Worm (Caenorhabditis elegans) whole organism, L4 larva: Measurements from ENCODE around the gene Y73C8B.5.

ENCODE experiments used
- ama-1 ChIP-seq: fragments of 150-350 bp; optimal IDR thresholded peaks from 2 replicates; lab custom pipeline; 2014; ENCODE audit warnings: inconsistent platforms, mixed read lengths
- daf-16 ChIP-seq, 3 experiments: sonication (generic microtip); optimal IDR thresholded peaks; 2 replicates each; lab custom pipeline; 2016 to 2017; ENCODE audit warnings: missing genetic modification characterization in 3 of 3, missing genetic modification reagents in 3 of 3, mild to moderate bottlenecking in 2 of 3, missing compliant biosample characterization in 2 of 3, missing biosample characterization in 1 of 3, moderate library complexity in 1 of 3
- fos-1 ChIP-seq: fragments of 150-350 bp; optimal IDR thresholded peaks from 2 replicates; lab custom pipeline; 2014; ENCODE audit warnings: missing biosample characterization, missing genetic modification characterization
- gei-8 ChIP-seq: fragments of 200-800 bp; sonication (Bioruptor generic); optimal IDR thresholded peaks from 2 replicates; lab custom pipeline; 2018; ENCODE audit warnings: mild to moderate bottlenecking, missing genetic modification characterization, missing compliant biosample characterization
- hif-1 ChIP-seq, 2 experiments: sonication (generic microtip); optimal IDR thresholded peaks; 2 replicates each; lab custom pipeline; 2016 to 2017; ENCODE audit warnings: missing compliant biosample characterization in 2 of 2, missing genetic modification characterization in 2 of 2, missing genetic modification reagents in 2 of 2, missing genotype in 2 of 2, mild to moderate bottlenecking in 1 of 2
- nhr-25 ChIP-seq: sonication (generic microtip); optimal IDR thresholded peaks from 2 replicates; lab custom pipeline; 2017; ENCODE audit warnings: missing genetic modification characterization, mild to moderate bottlenecking, missing compliant biosample characterization, antibody characterized with exemption, moderate library complexity, borderline replicate concordance; ENCODE audit not compliant: insufficient read depth
- sdz-12 ChIP-seq: fragments of 200-800 bp; sonication (Bioruptor generic); optimal IDR thresholded peaks from 2 replicates; lab custom pipeline; 2018; ENCODE audit warnings: mild to moderate bottlenecking, missing genetic modification characterization, missing compliant biosample characterization
- snpc-4 ChIP-seq: fragments of 150-350 bp; optimal IDR thresholded peaks from 2 replicates; lab custom pipeline; 2014; ENCODE audit warnings: missing biosample characterization, missing genetic modification characterization
- unc-62 ChIP-seq, 3 experiments: fragments of 150-350 bp in 1 of 3; sonication (generic microtip); optimal IDR thresholded peaks in 2 of 3; peaks in 1 of 3; 1 replicate in 1 of 3; 2 replicates in 2 of 3; lab custom pipeline; 2014 to 2017; ENCODE audit warnings: missing biosample characterization in 3 of 3, missing genetic modification characterization in 3 of 3, missing genetic modification reagents in 3 of 3, missing genotype in 1 of 3
- zip-2 ChIP-seq: fragments of 150-350 bp; optimal IDR thresholded peaks from 2 replicates; lab custom pipeline; 2014; ENCODE audit warnings: missing biosample characterization, missing genetic modification characterization

DNA sequence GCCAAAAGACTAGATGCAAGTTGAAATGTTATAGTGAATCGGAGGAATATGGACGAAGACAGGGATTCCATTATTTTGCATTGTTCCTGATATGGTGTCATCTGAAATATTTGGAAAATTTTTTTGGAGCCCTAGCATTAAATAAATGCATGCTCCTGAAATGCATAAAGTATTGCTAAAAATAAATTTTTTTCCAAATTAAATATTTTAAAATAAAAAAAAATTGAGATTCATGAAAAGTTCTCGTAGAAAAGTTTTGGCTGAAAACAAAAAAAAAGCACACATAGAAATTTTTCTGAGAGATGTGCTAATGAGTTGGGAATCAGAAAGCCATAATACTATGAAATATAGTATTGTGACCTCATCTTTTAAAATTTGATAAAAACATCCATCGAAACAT, 42.0 kb upstream of the Y73C8B.5 start, which contains the start of gene srab-7:
- TF ChIP-seq ama-1 (lab: Kevin White, UChicago), result no peak
- no peak for TF ChIP-seq nhr-25
- TF ChIP-seq fos-1 (tag; lab: Kevin White, UChicago), result no peak
- no peak for TF ChIP-seq hif-1 (tag; optimal IDR thresholded peaks at IDR 0.05; lab: Kevin White, UChicago)
- TF ChIP-seq zip-2 (tag; lab: Kevin White, UChicago), result no peak
- no peak for TF ChIP-seq daf-16 (GFP tag; optimal IDR thresholded peaks at IDR 0.05; lab: Kevin White, UChicago)
- TF ChIP-seq daf-16 (tag; optimal IDR thresholded peaks at IDR 0.05; lab: Kevin White, UChicago), result no peak
- TF ChIP-seq gei-8 (GFP tag; lab: Kevin White, UChicago), result no peak
- no peak for TF ChIP-seq sdz-12 (GFP tag; lab: Kevin White, UChicago)
- TF ChIP-seq unc-62 (GFP tag; optimal IDR thresholded peaks at IDR 0.05 in 1 of 2; lab: Kevin White, UChicago), result no peak
- no peak for TF ChIP-seq unc-62 (tag; optimal IDR thresholded peaks at IDR 0.05; lab: Kevin White, UChicago)
- TF ChIP-seq snpc-4 (tag; lab: Kevin White, UChicago), result no peak
